Worm (Caenorhabditis elegans): Measurements from ENCODE around the gene mdt-22.
A peak's percentile ranks its signal among the peaks of the same experiment; 100 is the strongest.

Gene mdt-22

DNA sequence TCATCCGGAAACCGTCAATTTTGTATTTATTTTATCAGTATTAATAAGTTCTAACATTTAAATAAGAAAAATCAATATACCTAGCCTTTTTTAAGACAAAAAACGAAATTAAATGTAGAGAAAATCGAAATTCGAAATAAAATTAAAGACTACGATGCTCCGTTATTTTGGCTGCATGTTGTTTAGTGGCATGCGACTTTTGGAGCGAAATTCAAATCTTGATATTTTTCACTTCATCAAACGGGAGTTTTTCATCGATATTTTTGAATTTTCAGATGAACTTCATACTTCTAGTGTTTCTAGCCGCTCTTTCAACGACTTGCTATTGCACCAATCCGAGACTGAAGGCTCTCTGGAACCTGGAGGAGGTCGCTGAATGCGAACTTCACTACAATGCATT is 49.5 kb downstream of the mdt-22 start, which contains the start of gene C07E3.9:
Gene C07E3.9, plus strand, starts transcription at position 270 of the 400 bp plus-strand sequence.
- TF ChIP-seq hlh-8 (tag; optimal IDR thresholded peaks at IDR 0.05) (no peak), unc-42 (tag; optimal IDR thresholded peaks at IDR 0.05) (peak; percentile 66)

All from whole organism, late embryonic.